Worm (Caenorhabditis elegans) whole organism, early embryonic: Measurements from ENCODE around the gene Y66A7A.4.
A peak's percentile ranks its signal among the peaks of the same experiment; 100 is the strongest.

Experiments
- B0310.2 ChIP-seq: sonication (generic microtip); optimal IDR thresholded peaks from 2 replicates; lab custom pipeline; 2016; ENCODE audit warnings: mild to moderate bottlenecking, missing genetic modification characterization, missing compliant biosample characterization
- F13C5.2 ChIP-seq: sonication (generic microtip); optimal IDR thresholded peaks from 2 replicates; lab custom pipeline; 2017; ENCODE audit warnings: mild to moderate bottlenecking, missing genetic modification characterization, inconsistent platforms, missing compliant biosample characterization
- aly-1 ChIP-seq: sonication (generic microtip); optimal IDR thresholded peaks from 2 replicates; lab custom pipeline; 2016; ENCODE audit warnings: missing genetic modification characterization, missing compliant biosample characterization
- ama-1 ChIP-seq: fragments of 150-350 bp; optimal IDR thresholded peaks from 2 replicates; lab custom pipeline; 2014
- ceh-13 ChIP-seq: fragments of 200-800 bp; sonication (Bioruptor generic); optimal IDR thresholded peaks from 2 replicates; lab custom pipeline; 2018; ENCODE audit warnings: mild to moderate bottlenecking, missing genetic modification characterization, missing compliant biosample characterization
- ceh-36 ChIP-seq: sonication (generic microtip); optimal IDR thresholded peaks from 2 replicates; lab custom pipeline; 2016; ENCODE audit warnings: missing genetic modification characterization, inconsistent platforms, missing compliant biosample characterization
- ets-7 ChIP-seq: sonication (generic microtip); optimal IDR thresholded peaks from 2 replicates; lab custom pipeline; 2016; ENCODE audit warnings: missing genotype, missing genetic modification characterization, missing compliant biosample characterization
- flt-1 ChIP-seq: fragments of 200-800 bp; sonication (Bioruptor generic); IDR thresholded peaks from 2 replicates; pipeline ENCODE4 v1.3.6; 2022; ENCODE audit warnings: missing genetic modification characterization, missing compliant biosample characterization
- hmbx-1 ChIP-seq: sonication (generic microtip); optimal IDR thresholded peaks from 2 replicates; lab custom pipeline; 2016; ENCODE audit warnings: mild to moderate bottlenecking, missing genetic modification characterization, missing compliant biosample characterization
- hmg-4 ChIP-seq: fragments of 200-800 bp; sonication (Bioruptor generic); optimal IDR thresholded peaks from 2 replicates; lab custom pipeline; 2018; ENCODE audit warnings: mild to moderate bottlenecking, missing genetic modification characterization, missing compliant biosample characterization
- hnd-1 ChIP-seq: sonication (generic microtip); optimal IDR thresholded peaks from 2 replicates; lab custom pipeline; 2016; ENCODE audit warnings: missing genetic modification characterization, missing compliant biosample characterization
- pes-1 ChIP-seq: fragments of 200-800 bp; sonication (Bioruptor generic); IDR thresholded peaks from 2 replicates; pipeline ENCODE4 v1.3.6; 2022; ENCODE audit warnings: missing genetic modification reagents, missing genetic modification characterization, missing compliant biosample characterization
- scrt-1 ChIP-seq: fragments of 200-800 bp; sonication (Bioruptor generic); IDR thresholded peaks from 2 replicates; pipeline ENCODE4 v1.3.6; 2022; ENCODE audit warnings: missing genetic modification characterization, missing compliant biosample characterization
- sea-1 ChIP-seq: fragments of 200-800 bp; sonication (Bioruptor generic); conservative IDR thresholded peaks from 2 replicates; pipeline ENCODE4 v1.3.6; 2022; ENCODE audit warnings: missing genetic modification characterization, missing compliant biosample characterization
- tbx-11 ChIP-seq: fragments of 200-800 bp; sonication (Bioruptor generic); IDR thresholded peaks from 2 replicates; pipeline ENCODE4 v1.3.6; 2022; ENCODE audit warnings: missing genetic modification characterization, missing compliant biosample characterization
- tbx-37 ChIP-seq: fragments of 200-800 bp; sonication (Bioruptor generic); conservative IDR thresholded peaks from 2 replicates; pipeline ENCODE4 v1.3.6; 2022; ENCODE audit warnings: missing genetic modification reagents, missing genetic modification characterization, missing compliant biosample characterization
- tra-4 ChIP-seq: sonication (generic microtip); optimal IDR thresholded peaks from 2 replicates; lab custom pipeline; 2017; ENCODE audit warnings: missing genetic modification characterization, missing compliant biosample characterization

Gene Y66A7A.4

ce11 chrIII:11631111-11631510 is 18.7 kb downstream of the Y66A7A.4 start:
- no peak for TF ChIP-seq tra-4 (tag; lab: Kevin White, UChicago)

ce11 chrIII:11632376-11632775 is 20.0 kb downstream of the Y66A7A.4 start:
- TF ChIP-seq hnd-1 (no peak), F13C5.2 (no peak), tra-4 (tag; lab: Kevin White, UChicago) (no peak), hmg-4 (GFP tag; lab: Kevin White, UChicago) (no peak), aly-1 (tag; lab: Kevin White, UChicago) (no peak), ets-7 (tag; lab: Kevin White, UChicago) (no peak)

DNA sequence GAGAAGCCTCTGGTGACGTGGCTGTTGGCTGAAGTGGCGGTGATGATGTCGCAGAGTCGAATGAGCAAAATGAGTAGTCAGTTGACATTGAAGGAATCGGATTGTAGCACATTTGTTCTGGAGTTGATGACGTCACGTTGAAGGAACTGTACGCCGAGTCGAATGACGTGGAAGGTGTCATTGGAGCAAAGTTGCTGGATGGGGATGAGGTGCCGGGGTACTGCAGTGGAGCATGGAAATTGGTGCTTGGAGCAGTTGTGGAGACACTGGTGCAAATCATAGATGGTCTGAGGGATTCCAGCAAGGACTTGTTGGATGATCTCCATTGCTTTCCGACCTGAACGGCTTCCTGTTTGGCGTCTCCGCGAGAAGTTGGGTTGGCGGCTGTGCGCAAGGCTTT is 21.0 kb downstream of the Y66A7A.4 start:
- TF ChIP-seq ceh-13 (no peak), hmbx-1 (tag; lab: Kevin White, UChicago) (no peak), tbx-11 (GFP tag; lab: Robert Waterston, UW) (no peak), flt-1 (no peak), scrt-1 (GFP tag; lab: Robert Waterston, UW) (no peak), F13C5.2 (no peak), B0310.2 (tag; lab: Kevin White, UChicago) (no peak), hnd-1 (no peak), ets-7 (tag; lab: Kevin White, UChicago) (no peak), ceh-36 (no peak), sea-1 (GFP tag; lab: Robert Waterston, UW) (no peak), tra-4 (tag; lab: Kevin White, UChicago) (no peak)

- peak; percentile 63 for TF ChIP-seq ceh-36
- TF ChIP-seq flt-1 = no peak
These were observed 22.6 kb downstream of the Y66A7A.4 start for ce11 chrIII:11635000-11635399.

DNA sequence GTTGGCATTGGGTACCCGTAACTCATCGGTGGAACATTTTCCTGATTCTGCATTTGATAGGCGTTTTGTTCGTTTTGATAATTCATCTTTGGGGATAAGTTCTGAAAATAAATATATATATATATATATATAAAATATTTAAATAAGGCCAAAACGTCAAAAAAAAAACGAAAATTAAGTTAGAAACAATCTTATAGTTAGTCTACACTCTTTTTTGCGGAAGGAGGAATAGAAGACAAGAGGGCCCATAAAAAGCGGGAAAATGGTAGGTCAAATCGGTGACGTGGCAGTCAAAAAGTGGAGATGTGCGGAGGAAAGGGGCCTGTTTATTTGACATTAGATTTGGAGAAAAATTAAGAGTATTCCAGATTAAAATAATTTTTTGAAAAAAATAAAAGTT is 24.3 kb downstream of the Y66A7A.4 start, which contains the start of gene tbx-33:
Gene tbx-33, minus strand, starts transcription at position 101 of the 400 bp plus-strand sequence.
- TF ChIP-seq ets-7 (tag; lab: Kevin White, UChicago) (no peak), scrt-1 (GFP tag; lab: Robert Waterston, UW) (no peak), hmbx-1 (tag; lab: Kevin White, UChicago) (no peak)

ce11 chrIII:11641347-11641746 is 28.9 kb downstream of the Y66A7A.4 start:
- TF ChIP-seq hmbx-1 (tag; lab: Kevin White, UChicago) = no peak
- no peak for TF ChIP-seq sea-1 (GFP tag; lab: Robert Waterston, UW)
- TF ChIP-seq flt-1 = no peak
- no peak for TF ChIP-seq hnd-1
- no peak for TF ChIP-seq hmg-4 (GFP tag; lab: Kevin White, UChicago)
- no peak for TF ChIP-seq tra-4 (tag; lab: Kevin White, UChicago)
- TF ChIP-seq ama-1 (lab: Kevin White, UChicago) = no peak
- TF ChIP-seq ets-7 (tag; lab: Kevin White, UChicago) = no peak
- no peak for TF ChIP-seq ceh-13
- TF ChIP-seq B0310.2 (tag; lab: Kevin White, UChicago) = no peak
- TF ChIP-seq ceh-36 = no peak
- no peak for TF ChIP-seq F13C5.2
- TF ChIP-seq scrt-1 (GFP tag; lab: Robert Waterston, UW) = no peak
- no peak for TF ChIP-seq aly-1 (tag; lab: Kevin White, UChicago)
- TF ChIP-seq pes-1 (GFP tag; lab: Robert Waterston, UW) = no peak
- TF ChIP-seq tbx-11 (GFP tag; lab: Robert Waterston, UW) = no peak
- no peak for TF ChIP-seq tbx-37 (GFP tag; lab: Robert Waterston, UW)

DNA sequence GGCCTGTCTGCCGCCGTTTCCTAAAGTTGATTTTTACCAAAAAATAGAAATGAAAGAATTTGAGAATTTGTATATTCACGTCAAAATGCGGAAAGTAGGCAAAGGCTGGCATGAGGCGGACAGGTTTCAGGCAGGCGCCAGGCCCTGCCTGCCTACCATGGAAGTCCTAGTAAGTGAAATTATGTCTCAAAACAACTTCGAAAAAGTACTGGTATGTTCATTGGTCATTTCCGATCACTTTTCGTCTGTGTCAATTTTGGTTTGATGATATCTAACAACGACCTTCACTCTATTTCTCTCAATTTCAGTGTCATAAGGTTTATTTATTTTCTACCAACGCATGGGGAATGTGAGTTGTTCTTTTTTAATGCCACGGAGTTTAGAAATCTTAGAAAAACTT is 37.7 kb downstream of the Y66A7A.4 start, which contains the start of gene faah-6:
Gene faah-6, plus strand, starts transcription at position 301 of the 400 bp plus-strand sequence.
- TF ChIP-seq F13C5.2 (no peak), ceh-36 (no peak), flt-1 (no peak), B0310.2 (tag; lab: Kevin White, UChicago) (no peak), tra-4 (tag; lab: Kevin White, UChicago) (no peak), ets-7 (tag; lab: Kevin White, UChicago) (no peak), aly-1 (tag; lab: Kevin White, UChicago) (no peak), tbx-11 (GFP tag; lab: Robert Waterston, UW) (no peak), ama-1 (lab: Kevin White, UChicago) (no peak), sea-1 (GFP tag; lab: Robert Waterston, UW) (no peak)

- TF ChIP-seq tbx-37 (GFP tag; lab: Robert Waterston, UW) = no peak
- no peak for TF ChIP-seq hmg-4 (GFP tag; lab: Kevin White, UChicago)
- no peak for TF ChIP-seq B0310.2 (tag; lab: Kevin White, UChicago)
- no peak for TF ChIP-seq ama-1 (lab: Kevin White, UChicago)
- no peak for TF ChIP-seq sea-1 (GFP tag; lab: Robert Waterston, UW)
- TF ChIP-seq flt-1 = no peak
- no peak for TF ChIP-seq F13C5.2
- TF ChIP-seq ceh-36 = no peak
- no peak for TF ChIP-seq hnd-1
- no peak for TF ChIP-seq hmbx-1 (tag; lab: Kevin White, UChicago)
- TF ChIP-seq scrt-1 (GFP tag; lab: Robert Waterston, UW) = no peak
- TF ChIP-seq ets-7 (tag; lab: Kevin White, UChicago) = no peak
- TF ChIP-seq tra-4 (tag; lab: Kevin White, UChicago) = no peak
These were observed 39.0 kb downstream of the Y66A7A.4 start for ce11 chrIII:11651430-11651829.

DNA sequence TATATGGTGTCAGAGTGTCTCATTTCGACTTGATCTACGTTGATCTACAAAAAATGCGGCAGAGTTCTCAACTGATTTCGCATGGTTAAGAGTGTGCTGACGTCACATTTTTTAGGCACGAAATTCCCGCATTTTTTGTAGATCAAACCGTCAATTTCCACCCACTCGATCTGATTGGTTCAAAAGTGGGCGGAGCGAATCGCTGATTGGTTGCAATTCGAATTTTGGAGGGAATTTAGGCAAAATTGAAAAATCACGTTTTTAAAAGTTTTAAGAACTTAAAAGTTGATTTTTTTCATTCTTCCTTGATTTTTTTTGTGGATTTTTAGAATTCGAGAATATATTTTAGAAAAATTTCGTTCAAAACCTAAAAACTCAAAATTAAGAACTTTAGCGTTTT is 44.0 kb downstream of the Y66A7A.4 start:
- TF ChIP-seq tra-4 (tag; lab: Kevin White, UChicago) = no peak
- TF ChIP-seq pes-1 (GFP tag; lab: Robert Waterston, UW) = no peak
- TF ChIP-seq ceh-36 = no peak
- no peak for TF ChIP-seq sea-1 (GFP tag; lab: Robert Waterston, UW)
- no peak for TF ChIP-seq aly-1 (tag; lab: Kevin White, UChicago)
- TF ChIP-seq ets-7 (tag; lab: Kevin White, UChicago) = no peak
- TF ChIP-seq ama-1 (lab: Kevin White, UChicago) = no peak
- TF ChIP-seq hnd-1 = no peak
- TF ChIP-seq ceh-13 = no peak
- no peak for TF ChIP-seq B0310.2 (tag; lab: Kevin White, UChicago)
- TF ChIP-seq hmbx-1 (tag; lab: Kevin White, UChicago) = no peak
- TF ChIP-seq scrt-1 (GFP tag; lab: Robert Waterston, UW) = no peak
- TF ChIP-seq tbx-37 (GFP tag; lab: Robert Waterston, UW) = no peak
- TF ChIP-seq flt-1 = no peak
- TF ChIP-seq tbx-11 (GFP tag; lab: Robert Waterston, UW) = no peak
- TF ChIP-seq hmg-4 (GFP tag; lab: Kevin White, UChicago) = no peak
- no peak for TF ChIP-seq F13C5.2
